Fruit fly (Drosophila melanogaster): ENCODE measurements around the gene CG18814.

The CG18814 gene

DNA sequence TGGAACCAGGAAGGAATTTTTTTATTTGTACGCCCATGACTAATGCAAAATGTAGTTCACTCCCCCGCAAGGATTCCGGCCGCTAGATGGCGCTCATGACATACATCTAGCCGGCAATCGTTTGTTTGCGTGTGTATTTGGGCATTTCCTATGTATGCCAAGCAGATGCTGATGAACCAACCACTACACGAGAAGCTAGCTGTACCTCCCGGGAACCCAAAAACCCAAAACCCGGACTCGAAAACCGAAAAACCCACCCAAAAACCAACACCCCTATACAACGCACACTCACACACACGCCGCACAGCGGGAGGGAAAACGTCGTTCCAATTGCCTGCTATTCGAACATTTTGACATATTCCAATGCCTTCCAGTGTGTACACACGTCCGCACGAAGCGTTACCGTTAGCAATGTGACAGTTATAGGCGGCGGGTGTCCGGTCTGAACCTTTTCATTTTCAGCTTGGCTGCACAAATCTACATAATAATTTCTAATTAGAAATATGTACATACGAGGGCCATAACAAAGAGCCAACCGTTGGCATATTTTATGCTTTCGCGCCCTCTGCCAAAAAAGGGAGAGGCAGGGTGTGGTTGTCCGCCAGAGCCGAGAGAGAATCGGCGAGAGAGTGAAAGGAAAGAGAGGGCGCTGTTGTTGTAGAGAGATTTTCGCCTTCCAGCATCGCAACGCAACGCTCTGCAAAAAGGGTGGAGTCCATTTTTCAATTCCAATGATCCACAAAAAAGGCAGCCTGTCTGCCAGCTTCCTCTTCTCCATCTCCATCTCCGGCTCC, 38.4 kb downstream of the CG18814 start (continued):
- TF ChIP-seq p53 (GFP tag; optimal IDR thresholded peaks at IDR 0.05) (no peak), CG12219 (GFP tag; optimal IDR thresholded peaks at IDR 0.05) (peak; percentile 1), Oli (tag; optimal IDR thresholded peaks at IDR 0.05) (no peak), tin (GFP tag; optimal IDR thresholded peaks at IDR 0.05) (no peak), CG2678 (tag; optimal IDR thresholded peaks at IDR 0.05) (no peak), CG9817 (tag; optimal IDR thresholded peaks at IDR 0.05) (no peak), tll (GFP tag; optimal IDR thresholded peaks at IDR 0.05) (no peak), Chrac-16 (GFP tag; optimal IDR thresholded peaks at IDR 0.05) (no peak), crol (GFP tag; IDR thresholded peaks at IDR 0.05) (peak; percentile 25; the same call in 1 of the 2 replicates), CG42726 (GFP tag; IDR thresholded peaks at IDR 0.05; ENCODE audit: partially characterized antibody) (no peak), ab (GFP tag; optimal IDR thresholded peaks at IDR 0.05) (no peak), chinmo (GFP tag; IDR thresholded peaks at IDR 0.05; ENCODE audit: partially characterized antibody) (peak; percentile 56; the same call in 1 of the 4 replicates), Camta (GFP tag; optimal IDR thresholded peaks at IDR 0.05) (no peak), ci (GFP tag; IDR thresholded peaks at IDR 0.05) (no peak), CG7786 (GFP tag; optimal IDR thresholded peaks at IDR 0.05) (no peak), Spps (tag; optimal IDR thresholded peaks at IDR 0.05) (no peak), tgo (GFP tag; IDR thresholded peaks at IDR 0.05) (no peak), maf-S (GFP tag; optimal IDR thresholded peaks at IDR 0.05) (no peak), CG13624 (GFP tag; optimal IDR thresholded peaks at IDR 0.05) (no peak), Mes4 (GFP tag; optimal IDR thresholded peaks at IDR 0.05) (no peak), CG14860 (GFP tag; IDR thresholded peaks at IDR 0.05; ENCODE audit: partially characterized antibody) (no peak), Elba2 (GFP tag; optimal IDR thresholded peaks at IDR 0.05) (peak; percentile 83), CG12236 (GFP tag; optimal IDR thresholded peaks at IDR 0.05) (no peak), lov (optimal IDR thresholded peaks at IDR 0.05) (no peak), lov (GFP tag; IDR thresholded peaks at IDR 0.05) (no peak), Xrp1 (GFP tag; IDR thresholded peaks at IDR 0.05) (no peak), shn (GFP tag; optimal IDR thresholded peaks at IDR 0.05) (no peak), CG9727 (GFP tag; optimal IDR thresholded peaks at IDR 0.05) (peak; percentile 18), pan (optimal IDR thresholded peaks at IDR 0.05) (no peak), pan (GFP tag; optimal IDR thresholded peaks at IDR 0.05 in 1 of 2, IDR thresholded peaks at IDR 0.05 in 1 of 2) (no peak), ash1 (GFP tag; optimal IDR thresholded peaks at IDR 0.05) (no peak), fd3F (GFP tag; optimal IDR thresholded peaks at IDR 0.05) (no peak), MESR4 (GFP tag; optimal IDR thresholded peaks at IDR 0.05) (no peak), croc (GFP tag; conservative IDR thresholded peaks at IDR 0.05) (no peak), D19B (GFP tag; optimal IDR thresholded peaks at IDR 0.05) (no peak), CG17361 (GFP tag; IDR thresholded peaks at IDR 0.05) (no peak), CG6272 (GFP tag; IDR thresholded peaks at IDR 0.05) (no peak), CG4617 (GFP tag; optimal IDR thresholded peaks at IDR 0.05; ENCODE audit: borderline replicate concordance) (no peak), HLH3B (GFP tag; IDR thresholded peaks at IDR 0.05) (no peak), slp2 (GFP tag; optimal IDR thresholded peaks at IDR 0.05) (no peak), CG2889 (GFP tag; IDR thresholded peaks at IDR 0.05) (no peak), Neu2 (GFP tag; optimal IDR thresholded peaks at IDR 0.05; ENCODE audit: borderline replicate concordance) (no peak), CG10321 (GFP tag; IDR thresholded peaks at IDR 0.05) (no peak), Kr (GFP tag; optimal IDR thresholded peaks at IDR 0.05) (peak; percentile 1), dan (GFP tag; IDR thresholded peaks at IDR 0.05) (no peak), jing (GFP tag; optimal IDR thresholded peaks at IDR 0.05) (no peak), CG13123 (GFP tag; optimal IDR thresholded peaks at IDR 0.05) (no peak), CG9797 (GFP tag; optimal IDR thresholded peaks at IDR 0.05) (no peak), eyg (GFP tag; optimal IDR thresholded peaks at IDR 0.05) (no peak), CG4360 (GFP tag; IDR thresholded peaks at IDR 0.05) (peak; percentile 84), CG10147 (GFP tag; optimal IDR thresholded peaks at IDR 0.05) (no peak)

All from whole organism, embryonic.